Worm (Caenorhabditis elegans): ENCODE results near the gene C18E9.8.

The C18E9.8 gene

ce11 chrII:9007741-9008140 is 19.9 kb upstream of the C18E9.8 start:
- no peak for TF ChIP-seq tra-4 (tag; optimal IDR thresholded peaks at IDR 0.05)
- TF ChIP-seq ceh-13 (GFP tag; optimal IDR thresholded peaks at IDR 0.05), result no peak
- no peak for TF ChIP-seq flt-1 (GFP tag; IDR thresholded peaks at IDR 0.05)
- no peak for TF ChIP-seq scrt-1 (GFP tag; IDR thresholded peaks at IDR 0.05)
- TF ChIP-seq aly-1 (tag; optimal IDR thresholded peaks at IDR 0.05), result no peak
- TF ChIP-seq hnd-1 (tag; optimal IDR thresholded peaks at IDR 0.05), result no peak
- TF ChIP-seq ceh-36 (tag; optimal IDR thresholded peaks at IDR 0.05), result no peak
- no peak for TF ChIP-seq sea-1 (GFP tag; conservative IDR thresholded peaks at IDR 0.05)

DNA sequence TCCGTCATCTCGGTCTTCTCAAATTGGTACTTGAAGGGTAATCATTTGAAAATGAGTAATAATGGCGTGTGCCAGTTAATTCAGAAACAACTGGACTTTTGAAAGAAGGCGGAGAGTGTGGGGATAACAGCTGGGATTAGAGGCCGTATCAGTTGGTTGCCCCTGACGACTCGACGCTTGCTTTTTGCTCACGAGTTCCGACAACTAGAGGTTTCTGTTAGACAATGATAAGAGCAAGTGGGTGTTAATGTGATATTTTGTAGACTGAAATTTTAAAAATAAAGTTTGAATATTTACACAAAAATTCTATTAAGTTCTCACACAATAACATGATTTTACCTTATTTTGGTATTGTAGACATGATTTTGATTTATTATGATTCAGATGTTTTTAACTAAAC is 17.2 kb upstream of the C18E9.8 start, which contains the start of gene F44G4.7:
F44G4.7 (minus strand) TSS at position 101 of the 400 bp plus-strand sequence.
- TF ChIP-seq tbx-37 (GFP tag; conservative IDR thresholded peaks at IDR 0.05) (no peak), sea-1 (GFP tag; conservative IDR thresholded peaks at IDR 0.05) (no peak), ets-7 (tag; optimal IDR thresholded peaks at IDR 0.05) (no peak), hmg-4 (GFP tag; optimal IDR thresholded peaks at IDR 0.05) (no peak), hmbx-1 (tag; optimal IDR thresholded peaks at IDR 0.05) (no peak), aly-1 (tag; optimal IDR thresholded peaks at IDR 0.05) (no peak), ama-1 (optimal IDR thresholded peaks at IDR 0.05) (no peak), scrt-1 (GFP tag; IDR thresholded peaks at IDR 0.05) (no peak), tbx-11 (GFP tag; IDR thresholded peaks at IDR 0.05) (no peak)

- TF ChIP-seq ets-7 (tag; optimal IDR thresholded peaks at IDR 0.05) (no peak), B0310.2 (tag; optimal IDR thresholded peaks at IDR 0.05) (no peak), hmbx-1 (tag; optimal IDR thresholded peaks at IDR 0.05) (no peak), pes-1 (GFP tag; IDR thresholded peaks at IDR 0.05) (no peak), ceh-13 (GFP tag; optimal IDR thresholded peaks at IDR 0.05) (no peak), sea-1 (GFP tag; conservative IDR thresholded peaks at IDR 0.05) (no peak), hmg-4 (GFP tag; optimal IDR thresholded peaks at IDR 0.05) (no peak), F13C5.2 (tag; optimal IDR thresholded peaks at IDR 0.05) (no peak), scrt-1 (GFP tag; IDR thresholded peaks at IDR 0.05) (no peak), hnd-1 (tag; optimal IDR thresholded peaks at IDR 0.05) (no peak), tbx-37 (GFP tag; conservative IDR thresholded peaks at IDR 0.05) (no peak), tra-4 (tag; optimal IDR thresholded peaks at IDR 0.05) (no peak), ama-1 (optimal IDR thresholded peaks at IDR 0.05) (no peak), aly-1 (tag; optimal IDR thresholded peaks at IDR 0.05) (no peak), tbx-11 (GFP tag; IDR thresholded peaks at IDR 0.05) (no peak), ceh-36 (tag; optimal IDR thresholded peaks at IDR 0.05) (no peak), flt-1 (GFP tag; IDR thresholded peaks at IDR 0.05) (no peak)
Observed at ce11 chrII:9001743-9002222, 13.9 kb upstream of the C18E9.8 start, which contains the start of gene F44G4.6. F44G4.6 (minus strand) TSS chrII:9001793.

- TF ChIP-seq F13C5.2 (tag; optimal IDR thresholded peaks at IDR 0.05), result no peak
- TF ChIP-seq flt-1 (GFP tag; IDR thresholded peaks at IDR 0.05), result no peak
- no peak for TF ChIP-seq ceh-36 (tag; optimal IDR thresholded peaks at IDR 0.05)
- no peak for TF ChIP-seq aly-1 (tag; optimal IDR thresholded peaks at IDR 0.05)
- no peak for TF ChIP-seq tbx-11 (GFP tag; IDR thresholded peaks at IDR 0.05)
- no peak for TF ChIP-seq pes-1 (GFP tag; IDR thresholded peaks at IDR 0.05)
- TF ChIP-seq hmg-4 (GFP tag; optimal IDR thresholded peaks at IDR 0.05), result no peak
- TF ChIP-seq tbx-37 (GFP tag; conservative IDR thresholded peaks at IDR 0.05), result no peak
- no peak for TF ChIP-seq ama-1 (optimal IDR thresholded peaks at IDR 0.05)
- no peak for TF ChIP-seq hmbx-1 (tag; optimal IDR thresholded peaks at IDR 0.05)
- TF ChIP-seq hnd-1 (tag; optimal IDR thresholded peaks at IDR 0.05), result no peak
- no peak for TF ChIP-seq scrt-1 (GFP tag; IDR thresholded peaks at IDR 0.05)
Observed at ce11 chrII:9000331-9000730, 12.5 kb upstream of the C18E9.8 start, which contains the start of gene F44G4.5. F44G4.5 (minus strand) TSS chrII:9000431.

- no peak for TF ChIP-seq F13C5.2 (tag; optimal IDR thresholded peaks at IDR 0.05)
- TF ChIP-seq pes-1 (GFP tag; IDR thresholded peaks at IDR 0.05), result no peak
- TF ChIP-seq ets-7 (tag; optimal IDR thresholded peaks at IDR 0.05), result no peak
- no peak for TF ChIP-seq ceh-13 (GFP tag; optimal IDR thresholded peaks at IDR 0.05)
- no peak for TF ChIP-seq hnd-1 (tag; optimal IDR thresholded peaks at IDR 0.05)
- TF ChIP-seq scrt-1 (GFP tag; IDR thresholded peaks at IDR 0.05), result no peak
- no peak for TF ChIP-seq ama-1 (optimal IDR thresholded peaks at IDR 0.05)
- no peak for TF ChIP-seq tbx-37 (GFP tag; conservative IDR thresholded peaks at IDR 0.05)
- TF ChIP-seq aly-1 (tag; optimal IDR thresholded peaks at IDR 0.05), result no peak
- no peak for TF ChIP-seq tbx-11 (GFP tag; IDR thresholded peaks at IDR 0.05)
- no peak for TF ChIP-seq hmbx-1 (tag; optimal IDR thresholded peaks at IDR 0.05)
- no peak for TF ChIP-seq B0310.2 (tag; optimal IDR thresholded peaks at IDR 0.05)
Observed at ce11 chrII:8997479-8997878, 9.6 kb upstream of the C18E9.8 start, which contains the start of the genes F44G4.3 and tdp-1. F44G4.3 (minus strand) TSS chrII:8997662. tdp-1 (plus strand) TSS chrII:8997825.

DNA sequence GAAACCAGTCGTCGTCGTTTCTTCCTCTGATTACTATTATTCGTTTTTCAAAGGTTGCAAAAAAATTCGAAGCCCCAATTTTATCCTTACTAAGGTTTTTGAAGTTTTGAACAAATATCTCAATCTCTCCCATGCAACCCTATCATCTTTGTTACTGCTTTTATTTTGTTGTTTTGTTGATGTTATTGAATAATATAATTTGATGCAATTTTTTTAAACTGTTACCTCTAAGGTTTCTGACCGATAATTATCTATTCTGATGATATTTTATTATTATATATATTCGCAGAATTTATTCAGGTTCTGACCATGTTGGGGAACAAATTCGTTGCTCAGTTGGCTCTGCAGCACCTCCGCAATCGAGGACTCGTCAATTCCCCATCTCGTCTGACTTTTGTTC is 8.2 kb upstream of the C18E9.8 start, which contains the start of gene ndub-2:
ndub-2 (plus strand) TSS at position 301 of the 400 bp plus-strand sequence.
- no peak for TF ChIP-seq flt-1 (GFP tag; IDR thresholded peaks at IDR 0.05)
- no peak for TF ChIP-seq F13C5.2 (tag; optimal IDR thresholded peaks at IDR 0.05)
- TF ChIP-seq aly-1 (tag; optimal IDR thresholded peaks at IDR 0.05), result no peak
- TF ChIP-seq ets-7 (tag; optimal IDR thresholded peaks at IDR 0.05), result no peak
- no peak for TF ChIP-seq hmg-4 (GFP tag; optimal IDR thresholded peaks at IDR 0.05)
- no peak for TF ChIP-seq scrt-1 (GFP tag; IDR thresholded peaks at IDR 0.05)
- TF ChIP-seq pes-1 (GFP tag; IDR thresholded peaks at IDR 0.05), result no peak
- no peak for TF ChIP-seq hmbx-1 (tag; optimal IDR thresholded peaks at IDR 0.05)
- no peak for TF ChIP-seq ama-1 (optimal IDR thresholded peaks at IDR 0.05)
- no peak for TF ChIP-seq B0310.2 (tag; optimal IDR thresholded peaks at IDR 0.05)
- no peak for TF ChIP-seq tra-4 (tag; optimal IDR thresholded peaks at IDR 0.05)
- TF ChIP-seq hnd-1 (tag; optimal IDR thresholded peaks at IDR 0.05), result no peak
- TF ChIP-seq tbx-11 (GFP tag; IDR thresholded peaks at IDR 0.05), result no peak
- TF ChIP-seq ceh-13 (GFP tag; optimal IDR thresholded peaks at IDR 0.05), result no peak
- no peak for TF ChIP-seq tbx-37 (GFP tag; conservative IDR thresholded peaks at IDR 0.05)
- no peak for TF ChIP-seq sea-1 (GFP tag; conservative IDR thresholded peaks at IDR 0.05)
- no peak for TF ChIP-seq ceh-36 (tag; optimal IDR thresholded peaks at IDR 0.05)

- TF ChIP-seq ceh-36 (tag; optimal IDR thresholded peaks at IDR 0.05), result no peak
- no peak for TF ChIP-seq ets-7 (tag; optimal IDR thresholded peaks at IDR 0.05)
- no peak for TF ChIP-seq hmbx-1 (tag; optimal IDR thresholded peaks at IDR 0.05)
- TF ChIP-seq tbx-37 (GFP tag; conservative IDR thresholded peaks at IDR 0.05), result no peak
- TF ChIP-seq F13C5.2 (tag; optimal IDR thresholded peaks at IDR 0.05), result no peak
- TF ChIP-seq tra-4 (tag; optimal IDR thresholded peaks at IDR 0.05), result no peak
- no peak for TF ChIP-seq sea-1 (GFP tag; conservative IDR thresholded peaks at IDR 0.05)
- no peak for TF ChIP-seq scrt-1 (GFP tag; IDR thresholded peaks at IDR 0.05)
- TF ChIP-seq hmg-4 (GFP tag; optimal IDR thresholded peaks at IDR 0.05), result no peak
- TF ChIP-seq flt-1 (GFP tag; IDR thresholded peaks at IDR 0.05), result no peak
- TF ChIP-seq ama-1 (optimal IDR thresholded peaks at IDR 0.05), result no peak
- TF ChIP-seq ceh-13 (GFP tag; optimal IDR thresholded peaks at IDR 0.05), result no peak
- no peak for TF ChIP-seq aly-1 (tag; optimal IDR thresholded peaks at IDR 0.05)
- TF ChIP-seq tbx-11 (GFP tag; IDR thresholded peaks at IDR 0.05), result no peak
- no peak for TF ChIP-seq pes-1 (GFP tag; IDR thresholded peaks at IDR 0.05)
- TF ChIP-seq B0310.2 (tag; optimal IDR thresholded peaks at IDR 0.05), result no peak
- no peak for TF ChIP-seq hnd-1 (tag; optimal IDR thresholded peaks at IDR 0.05)
Observed at ce11 chrII:8994336-8994735, 6.5 kb upstream of the C18E9.8 start, which contains the start of gene F44G4.1. F44G4.1 (plus strand) TSS chrII:8994636.
